Fruit fly (Drosophila melanogaster): ENCODE results near the gene CG9743.

The CG9743 gene

dm6 chr3R:30202898-30203103 is at the start of gene CG9743:
TSS of gene CG9743 (minus strand) at chr3R:30202998.
- no peak for TF ChIP-seq CG8478 (optimal IDR thresholded peaks at IDR 0.05)
- no peak for TF ChIP-seq CTCF (optimal IDR thresholded peaks at IDR 0.05)

- TF ChIP-seq CTCF (optimal IDR thresholded peaks at IDR 0.05), result no peak
- no peak for TF ChIP-seq CG8478 (optimal IDR thresholded peaks at IDR 0.05)
Measured at dm6 chr3R:30252317-30252716, 49.5 kb upstream of the CG9743 start.

dm6 chr3R:30250496-30250978 is 47.7 kb upstream of the CG9743 start, which contains the start of gene CG9682:
TSS of gene CG9682 (plus strand) at chr3R:30250928.
- no peak for TF ChIP-seq CTCF (optimal IDR thresholded peaks at IDR 0.05)
- TF ChIP-seq CG8478 (optimal IDR thresholded peaks at IDR 0.05), result no peak

- TF ChIP-seq CTCF (optimal IDR thresholded peaks at IDR 0.05) (no peak), CG8478 (optimal IDR thresholded peaks at IDR 0.05) (no peak)
Measured at dm6 chr3R:30249283-30249682, 46.5 kb upstream of the CG9743 start, which contains the start of gene CG34299. TSS of gene CG34299 (plus strand) at chr3R:30249583.

DNA sequence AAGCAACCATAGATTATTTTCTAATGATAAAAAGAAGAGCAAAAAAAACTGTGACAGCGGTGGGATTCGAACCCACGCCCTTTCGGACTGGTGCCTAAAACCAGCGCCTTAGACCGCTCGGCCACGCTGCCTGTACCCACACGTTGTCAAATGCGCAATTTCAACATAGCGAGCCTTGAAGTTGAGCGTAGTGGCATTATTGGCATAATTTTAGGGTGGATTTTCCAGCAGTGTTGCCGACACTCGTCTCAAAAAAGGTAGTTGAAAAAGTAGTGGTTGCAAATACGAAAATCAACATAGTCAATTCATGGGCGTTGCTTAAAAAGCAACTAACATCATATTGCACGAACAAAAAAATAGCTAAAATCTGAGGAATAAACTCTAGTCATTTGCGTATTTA is 45.8 kb upstream of the CG9743 start:
- TF ChIP-seq CG8478 (optimal IDR thresholded peaks at IDR 0.05) (no peak), CTCF (optimal IDR thresholded peaks at IDR 0.05) (no peak)

DNA sequence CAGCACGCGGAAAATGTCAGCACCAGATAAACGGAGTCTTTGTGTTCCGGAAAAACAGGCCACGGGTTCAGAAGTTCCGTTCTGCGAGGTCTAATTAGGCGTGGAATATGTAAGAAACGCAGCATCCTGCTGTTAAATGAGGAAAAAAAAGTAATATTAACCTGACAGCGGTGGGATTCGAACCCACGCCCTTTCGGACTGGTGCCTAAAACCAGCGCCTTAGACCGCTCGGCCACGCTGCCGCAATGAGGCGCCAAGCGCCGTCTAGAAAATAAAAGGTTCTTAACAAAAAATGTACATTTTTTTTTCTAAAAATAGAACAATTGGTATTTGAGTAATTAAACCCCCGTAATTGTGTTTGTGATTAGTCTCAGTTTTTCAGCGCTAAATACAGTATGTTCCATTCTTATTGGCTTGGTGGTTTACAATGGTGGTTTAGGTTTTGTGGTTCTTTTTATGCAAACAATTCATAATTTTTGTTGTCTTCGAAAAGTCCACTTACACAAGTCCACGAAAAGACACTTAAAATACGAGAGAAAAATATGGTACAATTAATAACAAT is 45.1 kb upstream of the CG9743 start:
- no peak for TF ChIP-seq CTCF (optimal IDR thresholded peaks at IDR 0.05)
- no peak for TF ChIP-seq CG8478 (optimal IDR thresholded peaks at IDR 0.05)

dm6 chr3R:30246603-30247002 is 43.8 kb upstream of the CG9743 start, which contains the start of gene CG9733:
TSS of gene CG9733 (minus strand) at chr3R:30246703.
- TF ChIP-seq CG8478 (optimal IDR thresholded peaks at IDR 0.05) (no peak), CTCF (optimal IDR thresholded peaks at IDR 0.05) (no peak)

- no peak for TF ChIP-seq CTCF (optimal IDR thresholded peaks at IDR 0.05)
- no peak for TF ChIP-seq CG8478 (optimal IDR thresholded peaks at IDR 0.05)
Measured at dm6 chr3R:30245739-30246589, 43.2 kb upstream of the CG9743 start.

DNA sequence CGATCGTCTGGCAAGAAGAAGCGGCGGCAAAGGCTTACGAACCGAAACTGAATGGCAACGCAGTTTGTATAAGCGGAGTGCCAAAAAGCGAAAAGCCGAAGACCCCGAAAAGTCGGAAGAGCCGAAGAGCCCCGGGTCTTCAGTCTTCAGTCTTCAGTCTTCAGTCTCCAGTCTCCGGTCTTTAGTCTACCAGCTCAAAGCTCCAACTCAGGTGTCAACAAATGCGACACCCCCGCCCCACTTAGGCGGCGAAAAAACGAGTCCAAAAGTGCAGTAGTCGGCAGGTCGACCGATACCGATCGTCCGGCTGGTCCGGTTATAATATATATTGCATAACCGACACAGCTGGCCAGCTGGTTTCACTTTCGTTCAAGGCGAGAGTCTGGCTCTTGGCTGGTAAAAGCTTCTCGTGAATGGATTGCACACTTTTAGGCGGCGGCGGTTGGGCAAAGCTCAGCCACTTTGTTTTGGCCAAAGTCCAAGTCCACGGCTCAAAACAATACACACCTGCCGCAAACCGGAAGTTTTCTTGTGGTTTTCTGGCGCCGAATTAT is 40.5 kb upstream of the CG9743 start, which contains the start of gene CG9737:
Gene CG9737, minus strand, starts transcription at position 51 of the 554 bp plus-strand sequence.
- TF ChIP-seq CG8478 (optimal IDR thresholded peaks at IDR 0.05) (no peak), CTCF (optimal IDR thresholded peaks at IDR 0.05) (no peak)

DNA sequence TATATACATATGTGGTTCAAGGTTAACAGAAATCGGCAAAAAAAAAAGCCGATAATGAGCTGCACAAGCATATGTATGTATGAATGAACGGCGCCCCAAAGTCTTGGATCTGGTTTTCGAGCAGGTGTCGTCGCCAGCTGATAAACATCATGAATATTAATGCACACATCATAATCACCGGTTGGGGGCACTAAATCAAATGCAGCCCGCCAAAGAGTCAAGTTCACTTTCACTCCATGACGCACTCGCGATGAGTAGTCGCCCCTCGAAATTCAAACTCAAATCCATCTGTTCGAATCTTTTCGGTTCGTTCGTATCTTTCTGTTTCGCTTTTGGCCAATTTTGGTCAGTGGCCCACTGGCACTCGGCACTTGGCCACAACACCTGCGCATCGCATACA is 37.4 kb upstream of the CG9743 start:
- TF ChIP-seq CG8478 (optimal IDR thresholded peaks at IDR 0.05) (no peak), CTCF (optimal IDR thresholded peaks at IDR 0.05) (no peak)

dm6 chr3R:30237634-30238033 is 34.8 kb upstream of the CG9743 start, which contains the start of gene CG43448:
TSS of gene CG43448 (minus strand) at chr3R:30237734.
- TF ChIP-seq CG8478 (optimal IDR thresholded peaks at IDR 0.05) (no peak), CTCF (optimal IDR thresholded peaks at IDR 0.05) (no peak)

- TF ChIP-seq CG8478 (optimal IDR thresholded peaks at IDR 0.05) (no peak), CTCF (optimal IDR thresholded peaks at IDR 0.05) (no peak)
Measured at dm6 chr3R:30236994-30237393, 34.2 kb upstream of the CG9743 start.

DNA sequence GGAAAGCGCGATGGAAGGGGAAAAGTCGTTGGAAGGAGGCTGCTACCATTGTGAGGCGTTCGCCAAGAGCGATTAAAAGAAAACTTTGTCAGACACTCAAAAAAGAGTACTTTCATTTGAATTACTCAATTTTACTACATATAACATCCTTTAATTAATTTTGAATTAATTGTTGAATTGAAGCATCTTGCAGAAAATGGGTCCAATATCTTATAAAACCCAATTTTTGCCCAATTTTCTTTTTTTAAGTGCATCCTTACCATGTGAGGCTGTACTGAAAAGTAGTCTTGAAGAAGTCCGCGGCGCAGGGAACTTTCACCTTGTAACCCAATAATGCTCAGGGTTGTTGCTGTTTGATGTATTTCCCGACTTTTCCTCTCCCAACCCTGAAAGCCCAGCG is 32.5 kb upstream of the CG9743 start:
- no peak for TF ChIP-seq CTCF (optimal IDR thresholded peaks at IDR 0.05)
- no peak for TF ChIP-seq CG8478 (optimal IDR thresholded peaks at IDR 0.05)

- TF ChIP-seq CTCF (optimal IDR thresholded peaks at IDR 0.05), result no peak
- TF ChIP-seq CG8478 (optimal IDR thresholded peaks at IDR 0.05), result no peak
Measured at dm6 chr3R:30224577-30224976, 21.8 kb upstream of the CG9743 start.

dm6 chr3R:30222236-30222635 is 19.4 kb upstream of the CG9743 start:
- no peak for TF ChIP-seq CG8478 (optimal IDR thresholded peaks at IDR 0.05)
- no peak for TF ChIP-seq CTCF (optimal IDR thresholded peaks at IDR 0.05)

dm6 chr3R:30216210-30216609 is 13.4 kb upstream of the CG9743 start, which contains the start of gene CecC:
TSS of gene CecC (plus strand) at chr3R:30216484.
- TF ChIP-seq CTCF (optimal IDR thresholded peaks at IDR 0.05), result no peak
- TF ChIP-seq CG8478 (optimal IDR thresholded peaks at IDR 0.05), result no peak

Measured in S2 (cell line).